Fruit fly (Drosophila melanogaster) whole organism, adult: ENCODE data around the gene CG31142.

ENCODE experiments used
- CG11617 ChIP-seq: fragments of 200-800 bp; sonication (Bioruptor generic); optimal IDR thresholded peaks from 2 replicates; lab custom pipeline; 2017; ENCODE audit warnings: mild to moderate bottlenecking, missing biosample characterization, missing genetic modification reagents, missing genetic modification characterization
- CG12768 ChIP-seq: fragments of 200-800 bp; sonication (Bioruptor generic); optimal IDR thresholded peaks from 2 replicates; lab custom pipeline; 2017; ENCODE audit warnings: missing biosample characterization, missing genetic modification characterization, mild to moderate bottlenecking, moderate library complexity, missing genetic modification reagents
- CG5204 ChIP-seq: fragments of 200-800 bp; sonication (Bioruptor generic); optimal IDR thresholded peaks from 2 replicates; lab custom pipeline; 2016; ENCODE audit warnings: missing biosample characterization, missing genetic modification characterization
- CG7045 ChIP-seq: fragments of 200-800 bp; sonication (Bioruptor generic); optimal IDR thresholded peaks from 2 replicates; lab custom pipeline; 2017; ENCODE audit warnings: missing biosample characterization, mild to moderate bottlenecking, missing genetic modification characterization
- CG7101 ChIP-seq: fragments of 200-800 bp; sonication (Bioruptor generic); optimal IDR thresholded peaks from 2 replicates; lab custom pipeline; 2018; ENCODE audit warnings: missing biosample characterization, mild to moderate bottlenecking, missing genetic modification characterization, moderate library complexity
- Crg-1 ChIP-seq: fragments of 200-800 bp; sonication (Bioruptor generic); optimal IDR thresholded peaks from 2 replicates; lab custom pipeline; 2016; ENCODE audit warnings: missing biosample characterization, missing genetic modification characterization
- Mnt ChIP-seq: fragments of 200-800 bp; sonication (Bioruptor generic); optimal IDR thresholded peaks from 2 replicates; lab custom pipeline; 2016; ENCODE audit warnings: missing biosample characterization, mild to moderate bottlenecking, missing genetic modification characterization
- cnc ChIP-seq, 2 experiments: fragments of >200 bp; optimal IDR thresholded peaks; 2 replicates each; lab custom pipeline; 2017
- kay ChIP-seq: fragments of 200-800 bp; sonication (Bioruptor generic); peaks from one replicate; lab custom pipeline; 2016; ENCODE audit warnings: missing biosample characterization, missing genetic modification characterization, borderline replicate concordance
- ovo ChIP-seq: fragments of 200-800 bp; sonication (Bioruptor generic); optimal IDR thresholded peaks from 2 replicates; lab custom pipeline; 2016; ENCODE audit warnings: missing biosample characterization, missing genetic modification characterization

DNA sequence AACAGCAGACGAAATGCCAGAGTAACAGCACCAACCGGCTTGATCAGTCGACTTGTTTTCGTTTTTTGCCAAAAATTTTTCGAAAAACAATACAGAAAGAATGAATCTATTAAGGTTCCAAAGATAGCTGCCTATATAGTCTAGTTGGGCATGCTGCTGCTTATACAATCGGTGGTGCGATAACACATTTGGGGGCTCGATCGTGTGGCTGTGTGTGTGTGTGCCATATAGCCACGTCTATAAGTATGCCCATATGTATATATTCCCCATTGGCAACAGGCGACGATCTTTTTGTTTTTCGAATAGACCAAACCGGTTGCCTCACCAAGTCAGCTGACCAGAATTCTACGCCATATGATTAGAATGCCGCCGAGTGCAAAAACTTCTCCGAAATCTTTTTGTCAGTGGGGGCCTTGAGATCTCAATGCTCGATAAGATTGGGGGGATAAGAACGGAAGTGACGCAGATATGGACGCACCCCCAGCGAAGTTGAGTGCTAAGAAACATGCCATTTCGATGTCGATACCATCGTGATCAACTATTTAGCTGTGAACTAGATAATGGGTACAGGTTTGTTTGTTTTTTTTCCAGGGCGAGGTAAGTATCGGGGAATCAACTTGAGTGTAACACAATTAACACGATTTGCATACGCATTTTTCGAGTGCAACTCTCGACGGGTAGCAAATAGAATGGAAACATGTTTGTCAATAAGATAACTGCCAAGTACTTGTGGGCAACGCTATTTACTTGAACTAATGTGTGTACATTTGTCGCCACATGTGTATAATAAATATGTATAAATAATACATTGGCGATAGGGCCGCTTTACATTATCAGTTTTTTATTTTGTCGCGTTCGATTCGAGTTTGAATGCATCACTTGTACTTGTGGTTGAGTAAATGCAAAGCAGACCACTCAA lies 11.1 kb downstream of the CG31142 start:
- TF ChIP-seq CG11617 (GFP tag; lab: Kevin White, UChicago) (peak; percentile 83), ovo (peak; percentile 98), CG12768 (GFP tag; lab: Kevin White, UChicago) (peak; percentile 97), CG7045 (peak; percentile 94), Mnt (GFP tag; lab: Kevin White, UChicago) (peak; percentile 87), cnc (optimal IDR thresholded peaks at IDR 0.05; lab: Kevin White, UChicago) (no peak), CG5204 (GFP tag; lab: Kevin White, UChicago) (no peak), CG7101 (tag; lab: Kevin White, UChicago) (peak; percentile 92), Crg-1 (GFP tag; lab: Kevin White, UChicago) (peak; percentile 97), kay (GFP tag; lab: Kevin White, UChicago) (peak; percentile 99)
